Fruit fly (Drosophila melanogaster) whole organism, embryonic: ENCODE measurements around the gene CG15141.

Experiments used
- Aef1 ChIP-seq: fragments of 200-800 bp; sonication (Bioruptor generic); IDR thresholded peaks from 3 replicates; pipeline ENCODE4 v1.3.6; 2022; ENCODE audit warnings: missing biosample characterization, missing genetic modification characterization
- Asciz ChIP-seq: fragments of 200-800 bp; sonication (Bioruptor generic); optimal IDR thresholded peaks from 2 replicates; lab custom pipeline; 2017; ENCODE audit warnings: missing biosample characterization, mild to moderate bottlenecking, missing genetic modification characterization, missing genetic modification reagents
- B-H2 ChIP-seq: fragments of 200-800 bp; sonication (Bioruptor generic); optimal IDR thresholded peaks from 2 replicates; lab custom pipeline; 2018; ENCODE audit warnings: missing biosample characterization, mild to moderate bottlenecking, missing genetic modification characterization
- CG10462 ChIP-seq: fragments of 200-800 bp; sonication (Bioruptor generic); optimal IDR thresholded peaks from 2 replicates; lab custom pipeline; 2016; ENCODE audit warnings: missing biosample characterization, missing genetic modification characterization
- CG11504 ChIP-seq: fragments of 200-800 bp; sonication (Bioruptor generic); optimal IDR thresholded peaks from 3 replicates; lab custom pipeline; 2019; ENCODE audit warnings: missing biosample characterization, mild to moderate bottlenecking, missing genetic modification characterization, moderate library complexity
- CG12942 ChIP-seq: fragments of 200-800 bp; sonication (Bioruptor generic); optimal IDR thresholded peaks from 3 replicates; lab custom pipeline; 2016; ENCODE audit warnings: missing biosample characterization, missing genetic modification characterization
- CG13775 ChIP-seq: fragments of 200-800 bp; sonication (Bioruptor generic); optimal IDR thresholded peaks from 3 replicates; lab custom pipeline; 2017; ENCODE audit warnings: missing biosample characterization, mild to moderate bottlenecking, missing genetic modification characterization
- CG15073 ChIP-seq: fragments of 200-800 bp; sonication (Bioruptor generic); optimal IDR thresholded peaks from 2 replicates; lab custom pipeline; 2016; ENCODE audit warnings: missing biosample characterization, missing genetic modification characterization
- CG1529 ChIP-seq: fragments of 200-800 bp; sonication (Bioruptor generic); optimal IDR thresholded peaks from 3 replicates; lab custom pipeline; 2018; ENCODE audit warnings: missing biosample characterization, missing genetic modification characterization
- CG17829 ChIP-seq: fragments of 200-800 bp; optimal IDR thresholded peaks from 2 replicates; lab custom pipeline; 2019; ENCODE audit warnings: missing biosample characterization, mild to moderate bottlenecking, missing genetic modification characterization, moderate library complexity
- CG17912 ChIP-seq: fragments of 200-800 bp; sonication (Bioruptor generic); optimal IDR thresholded peaks from 2 replicates; lab custom pipeline; 2018; ENCODE audit warnings: missing biosample characterization, mild to moderate bottlenecking, missing genetic modification characterization
- CG1792 ChIP-seq: fragments of 200-800 bp; sonication (Bioruptor generic); optimal IDR thresholded peaks from 2 replicates; lab custom pipeline; 2016; ENCODE audit warnings: missing biosample characterization, missing genetic modification characterization
- CG2116 ChIP-seq: fragments of 200-800 bp; sonication (Bioruptor generic); optimal IDR thresholded peaks from 3 replicates; lab custom pipeline; 2018; ENCODE audit warnings: missing biosample characterization, mild to moderate bottlenecking, missing genetic modification characterization
- CG2199 ChIP-seq: fragments of 200-800 bp; sonication (Bioruptor generic); IDR thresholded peaks from 3 replicates; pipeline ENCODE4 v1.3.6; 2022; ENCODE audit warnings: missing biosample characterization, missing genetic modification characterization
- CG4360 ChIP-seq: fragments of 200-800 bp; sonication (Bioruptor generic); IDR thresholded peaks from 2 replicates; pipeline ENCODE4 v1.3.6; 2022; ENCODE audit warnings: missing biosample characterization, missing genetic modification characterization
- CG4820 ChIP-seq: fragments of 200-800 bp; sonication (Bioruptor generic); optimal IDR thresholded peaks from 3 replicates; lab custom pipeline; 2016; ENCODE audit warnings: missing biosample characterization, missing genetic modification characterization
- CG4854 ChIP-seq: fragments of 200-800 bp; sonication (Bioruptor generic); optimal IDR thresholded peaks from 2 replicates; lab custom pipeline; 2016; ENCODE audit warnings: missing biosample characterization, missing genetic modification characterization, inconsistent platforms
- CG5180 ChIP-seq: fragments of 200-800 bp; sonication (Bioruptor generic); optimal IDR thresholded peaks from 3 replicates; lab custom pipeline; 2017; ENCODE audit warnings: missing biosample characterization, missing genetic modification characterization, mild to moderate bottlenecking, moderate library complexity, missing genetic modification reagents
- CG5953 ChIP-seq: fragments of 200-800 bp; sonication (Bioruptor generic); IDR thresholded peaks from 2 replicates; pipeline ENCODE4 v1.3.6; 2022; ENCODE audit warnings: missing biosample characterization, missing genetic modification characterization
- CG6272 ChIP-seq: fragments of 200-800 bp; sonication (Bioruptor generic); IDR thresholded peaks from 2 replicates; pipeline ENCODE4 v1.3.6; 2022; ENCODE audit warnings: missing biosample characterization, missing genetic modification characterization
- CG6654 ChIP-seq: fragments of 200-800 bp; sonication (Bioruptor generic); optimal IDR thresholded peaks from 2 replicates; lab custom pipeline; 2017; ENCODE audit warnings: missing biosample characterization, mild to moderate bottlenecking, missing genetic modification characterization
- CG8944 ChIP-seq: fragments of 200-800 bp; sonication (Bioruptor generic); optimal IDR thresholded peaks from 3 replicates; lab custom pipeline; 2016; ENCODE audit warnings: missing biosample characterization, missing genetic modification characterization
- CG9817 ChIP-seq: fragments of 200-800 bp; sonication (Bioruptor generic); optimal IDR thresholded peaks from 2 replicates; lab custom pipeline; 2018; ENCODE audit warnings: missing biosample characterization, mild to moderate bottlenecking, missing genetic modification characterization, moderate library complexity
- Gug ChIP-seq: fragments of 200-800 bp; sonication (Bioruptor generic); IDR thresholded peaks from 4 replicates; pipeline ENCODE4 v1.3.6; 2022; ENCODE audit warnings: missing biosample characterization, missing genetic modification characterization
- Hand ChIP-seq: fragments of 200-800 bp; sonication (Bioruptor generic); optimal IDR thresholded peaks from 2 replicates; lab custom pipeline; 2017; ENCODE audit warnings: mild to moderate bottlenecking, missing biosample characterization, missing genetic modification reagents, missing genetic modification characterization
- Lpt ChIP-seq: fragments of >200 bp; optimal IDR thresholded peaks from 2 replicates; lab custom pipeline; 2018; ENCODE audit warnings: missing biosample characterization, missing genetic modification characterization
- MBD-R2 ChIP-seq: fragments of 200-800 bp; sonication (Bioruptor generic); IDR thresholded peaks from 2 replicates; pipeline ENCODE4 v1.3.6; 2022; ENCODE audit warnings: missing biosample characterization, missing genetic modification characterization
- Med ChIP-seq: fragments of 200-800 bp; sonication (Bioruptor generic); peaks from one replicate; lab custom pipeline; 2016; ENCODE audit warnings: missing biosample characterization, missing genetic modification characterization, mild to moderate bottlenecking, inconsistent platforms, moderate library complexity
- Sin3A ChIP-seq: fragments of >200 bp; optimal IDR thresholded peaks from 2 replicates; lab custom pipeline; 2018
- br ChIP-seq: fragments of >200 bp; optimal IDR thresholded peaks from 2 replicates; lab custom pipeline; 2017
- cad ChIP-seq: fragments of >200 bp; optimal IDR thresholded peaks from 2 replicates; lab custom pipeline; 2017; ENCODE audit warnings: missing biosample characterization, missing genetic modification characterization
- cg ChIP-seq: fragments of 200-800 bp; sonication (Bioruptor generic); optimal IDR thresholded peaks from 3 replicates; lab custom pipeline; 2019; ENCODE audit warnings: missing biosample characterization, mild to moderate bottlenecking, missing genetic modification characterization, moderate library complexity
- corto ChIP-seq: fragments of 200-800 bp; sonication (Bioruptor generic); optimal IDR thresholded peaks from 2 replicates; lab custom pipeline; 2016; ENCODE audit warnings: missing biosample characterization, mild to moderate bottlenecking, missing genetic modification characterization, moderate library complexity
- danr ChIP-seq: fragments of 200-800 bp; sonication (Bioruptor generic); IDR thresholded peaks from 2 replicates; pipeline ENCODE4 v1.3.6; 2022; ENCODE audit warnings: missing biosample characterization, missing genetic modification characterization
- dmrt11E ChIP-seq: fragments of 200-800 bp; sonication (Bioruptor generic); optimal IDR thresholded peaks from 3 replicates; lab custom pipeline; 2018; ENCODE audit warnings: missing biosample characterization, mild to moderate bottlenecking, missing genetic modification characterization, moderate library complexity
- ewg ChIP-seq: fragments of 200-800 bp; sonication (Bioruptor generic); optimal IDR thresholded peaks from 3 replicates; lab custom pipeline; 2017; ENCODE audit warnings: mild to moderate bottlenecking, missing biosample characterization, missing genetic modification reagents, missing genetic modification characterization
- fd64A ChIP-seq: fragments of 200-800 bp; sonication (Bioruptor generic); optimal IDR thresholded peaks from 3 replicates; lab custom pipeline; 2018; ENCODE audit warnings: missing biosample characterization, mild to moderate bottlenecking, missing genetic modification characterization
- gfzf ChIP-seq: fragments of 200-800 bp; sonication (Bioruptor generic); optimal IDR thresholded peaks from 2 replicates; lab custom pipeline; 2016; ENCODE audit warnings: missing biosample characterization, mild to moderate bottlenecking, missing genetic modification characterization, moderate library complexity
- grn ChIP-seq: fragments of 200-800 bp; sonication (Bioruptor generic); optimal IDR thresholded peaks from 3 replicates; lab custom pipeline; 2017; ENCODE audit warnings: missing biosample characterization, missing genetic modification characterization
- gt ChIP-seq: fragments of 200-800 bp; sonication (Bioruptor generic); IDR thresholded peaks from 2 replicates; pipeline ENCODE4 v1.3.6; 2022; ENCODE audit warnings: missing biosample characterization, missing genetic modification characterization
- hth ChIP-seq: fragments of >200 bp; optimal IDR thresholded peaks from 2 replicates; lab custom pipeline; 2017; ENCODE audit warnings: inconsistent platforms
- inv ChIP-seq: fragments of 200-800 bp; sonication (Bioruptor generic); IDR thresholded peaks from 2 replicates; pipeline ENCODE4 v1.3.6; 2022; ENCODE audit warnings: missing biosample characterization, missing genetic modification characterization; ENCODE audit not compliant: partially characterized antibody
- luna ChIP-seq: fragments of 200-800 bp; sonication (Bioruptor generic); optimal IDR thresholded peaks from 2 replicates; lab custom pipeline; 2016; ENCODE audit warnings: missing biosample characterization, missing genetic modification characterization
- pros ChIP-seq: fragments of 200-800 bp; sonication (Bioruptor generic); optimal IDR thresholded peaks from 3 replicates; lab custom pipeline; 2019; ENCODE audit warnings: missing biosample characterization, mild to moderate bottlenecking, missing genetic modification characterization, moderate library complexity
- psq ChIP-seq: fragments of 200-800 bp; sonication (Bioruptor generic); optimal IDR thresholded peaks from 2 replicates; lab custom pipeline; 2017; ENCODE audit warnings: missing biosample characterization, missing genetic modification characterization
- pum ChIP-seq: fragments of 200-800 bp; sonication (Bioruptor generic); optimal IDR thresholded peaks from 2 replicates; lab custom pipeline; 2016; ENCODE audit warnings: missing biosample characterization, missing genetic modification characterization
- sd ChIP-seq: fragments of 200-800 bp; sonication (Bioruptor generic); optimal IDR thresholded peaks from 3 replicates; lab custom pipeline; 2018; ENCODE audit warnings: missing biosample characterization, mild to moderate bottlenecking, missing genetic modification characterization, moderate library complexity
- sima ChIP-seq: fragments of 200-800 bp; sonication (Bioruptor generic); optimal IDR thresholded peaks from 2 replicates; lab custom pipeline; 2016; ENCODE audit warnings: missing biosample characterization, missing genetic modification characterization
- stc ChIP-seq: fragments of 200-800 bp; sonication (Bioruptor generic); IDR thresholded peaks from 2 replicates; pipeline ENCODE4 v1.3.6; 2022; ENCODE audit warnings: missing biosample characterization, missing genetic modification characterization
- stwl ChIP-seq: fragments of 200-800 bp; sonication (Bioruptor generic); optimal IDR thresholded peaks from 3 replicates; lab custom pipeline; 2018; ENCODE audit warnings: missing biosample characterization, mild to moderate bottlenecking, missing genetic modification characterization, moderate library complexity
- tna ChIP-seq: fragments of 200-800 bp; sonication (Bioruptor generic); IDR thresholded peaks from 2 replicates; pipeline ENCODE4 v1.3.6; 2022; ENCODE audit warnings: missing biosample characterization, missing genetic modification characterization; ENCODE audit not compliant: partially characterized antibody
- unc-4 ChIP-seq: fragments of 200-800 bp; sonication (Bioruptor generic); IDR thresholded peaks from 2 replicates; pipeline ENCODE4 v1.3.6; 2022; ENCODE audit warnings: missing biosample characterization, missing genetic modification characterization; ENCODE audit not compliant: partially characterized antibody
- zf30C ChIP-seq: fragments of 200-800 bp; sonication (Bioruptor generic); optimal IDR thresholded peaks from 3 replicates; lab custom pipeline; 2018; ENCODE audit warnings: missing biosample characterization, mild to moderate bottlenecking, missing genetic modification characterization

CG15141 gene

DNA sequence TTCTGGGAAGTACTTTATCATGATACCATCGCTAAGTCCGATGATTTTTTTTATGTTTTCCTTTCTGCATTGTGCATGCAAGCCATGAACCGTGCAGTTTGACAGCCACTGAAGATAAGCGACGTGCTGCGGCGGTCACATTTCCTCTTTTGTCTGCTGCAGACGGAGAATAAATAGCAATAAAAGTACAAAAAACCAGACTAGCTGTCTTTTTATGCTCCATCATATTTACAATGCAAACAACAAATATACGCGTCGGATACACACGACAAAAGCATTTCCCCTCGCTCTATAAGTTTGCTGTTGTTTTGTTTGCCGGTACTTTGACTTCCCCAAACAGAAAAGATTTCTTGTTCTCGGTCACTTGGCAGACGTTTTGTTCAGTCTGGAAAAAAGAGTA, 30.6 kb upstream of the CG15141 start (continued):
- TF ChIP-seq dmrt11E (tag; lab: Kevin White, UChicago): peak; percentile 81
- no peak for TF ChIP-seq gt (GFP tag; lab: Robert Waterston, UW)
- peak; percentile 92 for TF ChIP-seq Med (GFP tag; lab: Kevin White, UChicago)
- no peak for TF ChIP-seq Hand (GFP tag; lab: Kevin White, UChicago)
- TF ChIP-seq Lpt (GFP tag; lab: Kevin White, UChicago): no peak
- no peak for TF ChIP-seq CG9817 (tag; lab: Kevin White, UChicago)
- peak; percentile 94 for TF ChIP-seq CG6654 (GFP tag; lab: Kevin White, UChicago)
- peak; percentile 42 for TF ChIP-seq cad
- peak; percentile 69 for TF ChIP-seq ewg (GFP tag; lab: Kevin White, UChicago)
- no peak for TF ChIP-seq CG15073 (GFP tag; lab: Kevin White, UChicago)
- peak; percentile 70 for TF ChIP-seq grn (GFP tag; lab: Kevin White, UChicago)
- no peak for TF ChIP-seq CG6272
- peak; percentile 92 for TF ChIP-seq fd64A
- peak; percentile 58 for TF ChIP-seq CG17912 (GFP tag; lab: Kevin White, UChicago)
- TF ChIP-seq CG12942: peak; percentile 13
- TF ChIP-seq CG5953 (GFP tag; lab: Robert Waterston, UW): peak; percentile 66
- TF ChIP-seq unc-4 (GFP tag; lab: Robert Waterston, UW): no peak
- peak; percentile 69 for TF ChIP-seq CG17829 (tag; lab: Kevin White, UChicago)
- TF ChIP-seq Sin3A: no peak
- TF ChIP-seq zf30C (GFP tag; lab: Kevin White, UChicago): no peak
- TF ChIP-seq Asciz (GFP tag; lab: Kevin White, UChicago): peak; percentile 93
- no peak for TF ChIP-seq danr (GFP tag; lab: Robert Waterston, UW)
- TF ChIP-seq pum (GFP tag; lab: Kevin White, UChicago): peak; percentile 62
- peak; percentile 67 for TF ChIP-seq CG4360 (GFP tag; lab: Robert Waterston, UW)
- no peak for TF ChIP-seq hth
- TF ChIP-seq Aef1 (GFP tag; lab: Robert Waterston, UW): no peak
- TF ChIP-seq stc (GFP tag; lab: Robert Waterston, UW): peak; percentile 63
- TF ChIP-seq gfzf (GFP tag; lab: Kevin White, UChicago): no peak
- no peak for TF ChIP-seq br (lab: Kevin White, UChicago)
- TF ChIP-seq luna (GFP tag; lab: Kevin White, UChicago): no peak
- peak; percentile 74 for TF ChIP-seq CG1529 (GFP tag; lab: Kevin White, UChicago)
- peak; percentile 61 for TF ChIP-seq CG11504 (tag; lab: Kevin White, UChicago)
- peak; percentile 49 for TF ChIP-seq stwl (tag; lab: Kevin White, UChicago)
- TF ChIP-seq cg (GFP tag; lab: Kevin White, UChicago): no peak
- peak; percentile 15 for TF ChIP-seq CG13775 (GFP tag; lab: Kevin White, UChicago)
- TF ChIP-seq B-H2 (GFP tag; lab: Kevin White, UChicago): no peak
- no peak for TF ChIP-seq pros (GFP tag; lab: Kevin White, UChicago)
- TF ChIP-seq MBD-R2 (GFP tag; lab: Robert Waterston, UW): no peak; the same call in 1 of the 2 replicates
- TF ChIP-seq CG8944 (GFP tag; lab: Kevin White, UChicago): peak; percentile 23
- TF ChIP-seq CG5180 (GFP tag; lab: Kevin White, UChicago): peak; percentile 73
- TF ChIP-seq CG2199 (GFP tag; lab: Robert Waterston, UW): peak; percentile 87
- TF ChIP-seq inv (GFP tag; lab: Robert Waterston, UW): no peak
- TF ChIP-seq sd (tag; lab: Kevin White, UChicago): peak; percentile 20
- TF ChIP-seq CG1792 (GFP tag; lab: Kevin White, UChicago): peak; percentile 71
- peak; percentile 62 for TF ChIP-seq CG4820 (GFP tag; lab: Kevin White, UChicago)
- TF ChIP-seq corto (GFP tag; lab: Kevin White, UChicago): no peak
- TF ChIP-seq CG4854 (GFP tag; lab: Kevin White, UChicago): peak; percentile 48
- TF ChIP-seq Gug: no peak
- TF ChIP-seq sima (GFP tag; lab: Kevin White, UChicago): peak; percentile 13
- peak; percentile 79 for TF ChIP-seq CG10462 (GFP tag; lab: Kevin White, UChicago)
- peak; percentile 22 for TF ChIP-seq psq (GFP tag; lab: Kevin White, UChicago)
- TF ChIP-seq CG2116 (GFP tag; lab: Kevin White, UChicago): peak; percentile 39
- TF ChIP-seq tna (GFP tag; lab: Robert Waterston, UW): no peak
